Fruit fly (Drosophila melanogaster): ENCODE data around the gene CG7872.

Gene CG7872

DNA sequence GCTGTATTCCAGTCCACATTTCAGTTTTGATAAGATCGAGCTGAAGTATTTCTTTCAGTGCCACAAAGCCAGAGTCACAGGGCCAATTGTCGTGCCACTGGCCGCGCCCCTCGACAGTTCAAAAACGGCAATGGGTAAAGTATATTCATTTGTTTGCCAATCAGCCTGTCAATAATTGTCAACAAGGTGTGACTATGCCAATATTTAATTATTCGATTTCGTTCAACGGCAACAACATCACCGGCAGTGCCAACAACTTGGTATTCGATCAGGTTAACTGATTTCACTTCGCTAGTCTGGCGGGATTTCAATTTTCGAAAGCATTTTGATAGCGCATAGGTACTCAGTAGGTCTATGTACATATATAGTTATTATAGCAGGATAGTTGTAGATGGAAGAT is 24.4 kb downstream of the CG7872 start (continued):
- TF ChIP-seq Asciz (GFP tag; optimal IDR thresholded peaks at IDR 0.05) (peak; percentile 10), sens (GFP tag) (peak; percentile 66), CG1603 (tag; optimal IDR thresholded peaks at IDR 0.05) (peak; percentile 12), CG9817 (tag; optimal IDR thresholded peaks at IDR 0.05) (peak; percentile 9), crol (GFP tag; IDR thresholded peaks at IDR 0.05) (no peak), CG12071 (GFP tag; optimal IDR thresholded peaks at IDR 0.05) (peak; percentile 57), CG13296 (GFP tag; optimal IDR thresholded peaks at IDR 0.05) (peak; percentile 36), dmrt99B (tag; optimal IDR thresholded peaks at IDR 0.05) (peak; percentile 17), CG3407 (GFP tag; optimal IDR thresholded peaks at IDR 0.05) (no peak), Antp (GFP tag; optimal IDR thresholded peaks at IDR 0.05) (no peak), CoRest (tag; optimal IDR thresholded peaks at IDR 0.05) (peak; percentile 2), CG5245 (GFP tag; optimal IDR thresholded peaks at IDR 0.05) (no peak), nau (GFP tag; optimal IDR thresholded peaks at IDR 0.05) (peak; percentile 1), prd (optimal IDR thresholded peaks at IDR 0.05) (no peak), prd (GFP tag; IDR thresholded peaks at IDR 0.05) (no peak), CG13424 (tag; optimal IDR thresholded peaks at IDR 0.05) (peak; percentile 19), CG15514 (GFP tag; optimal IDR thresholded peaks at IDR 0.05) (peak; percentile 30), psq (GFP tag; optimal IDR thresholded peaks at IDR 0.05) (no peak), otp (GFP tag; IDR thresholded peaks at IDR 0.05) (no peak), CG14014 (GFP tag; IDR thresholded peaks at IDR 0.05) (peak; percentile 21; the same call in 1 of the 2 replicates), caup (GFP tag; optimal IDR thresholded peaks at IDR 0.05; ENCODE audit: severe bottlenecking) (peak; percentile 38), CG10209 (GFP tag; optimal IDR thresholded peaks at IDR 0.05) (peak; percentile 28)

DNA sequence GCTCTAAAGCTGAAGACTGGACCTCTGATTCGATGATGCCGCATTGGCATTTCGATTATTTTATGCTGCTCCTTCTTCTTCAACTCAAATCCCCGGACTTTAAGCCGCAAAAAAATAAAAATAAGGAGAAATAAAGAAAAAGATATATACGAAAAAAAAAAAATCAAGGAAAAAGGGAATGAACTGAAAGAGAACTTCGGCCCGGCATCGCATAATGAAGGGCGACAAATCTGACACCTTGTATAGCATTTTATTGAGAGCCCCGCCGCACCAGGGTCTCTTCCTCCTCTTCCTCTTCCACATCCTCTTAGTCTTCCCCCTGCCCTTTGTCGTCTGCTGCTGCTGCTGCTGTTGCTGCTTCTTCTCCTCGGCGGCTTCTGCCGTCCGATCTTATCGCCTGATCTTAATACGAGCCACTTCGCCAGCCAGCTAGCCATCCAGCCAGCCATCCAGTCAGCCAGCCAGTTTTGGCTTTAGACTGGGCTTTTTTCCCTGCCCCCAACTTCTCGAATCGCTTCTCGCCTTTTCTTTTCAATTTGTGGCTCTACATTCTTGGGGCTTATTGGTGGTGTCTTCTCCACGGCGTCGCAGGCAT is 30.8 kb downstream of the CG7872 start:
- TF ChIP-seq sens (GFP tag) (peak; percentile 39), grn (GFP tag; optimal IDR thresholded peaks at IDR 0.05) (peak; percentile 76), pros (GFP tag; optimal IDR thresholded peaks at IDR 0.05) (peak; percentile 60), nom (GFP tag; optimal IDR thresholded peaks at IDR 0.05) (peak; percentile 81), CG11085 (GFP tag; IDR thresholded peaks at IDR 0.05) (no peak), CG4282 (GFP tag; optimal IDR thresholded peaks at IDR 0.05) (no peak)

dm6 chrX:15609351-15609750 is 31.3 kb downstream of the CG7872 start:
- no peak for TF ChIP-seq CG10565 (GFP tag; optimal IDR thresholded peaks at IDR 0.05)
- TF ChIP-seq kni (GFP tag; optimal IDR thresholded peaks at IDR 0.05) = peak; percentile 49
- TF ChIP-seq twi (tag; optimal IDR thresholded peaks at IDR 0.05) = no peak
- TF ChIP-seq sd (tag; optimal IDR thresholded peaks at IDR 0.05) = peak; percentile 91
- TF ChIP-seq ac (GFP tag; optimal IDR thresholded peaks at IDR 0.05) = no peak
- peak; percentile 71; the same call in 1 of the 4 replicates for TF ChIP-seq chinmo (GFP tag; IDR thresholded peaks at IDR 0.05; ENCODE audit: partially characterized antibody)
- no peak for TF ChIP-seq Hand (GFP tag; optimal IDR thresholded peaks at IDR 0.05)
- no peak for TF ChIP-seq bsh (GFP tag; optimal IDR thresholded peaks at IDR 0.05)
- TF ChIP-seq CG8359 (GFP tag; optimal IDR thresholded peaks at IDR 0.05; ENCODE audit: borderline replicate concordance) = peak; percentile 17
- TF ChIP-seq Med (GFP tag) = peak; percentile 10
- 0 out of 2 replicates have a peak, but pooled peaks have one; percentile 23 for TF ChIP-seq Awh (GFP tag; IDR thresholded peaks at IDR 0.05)
- peak; percentile 71 for TF ChIP-seq sqz (GFP tag; optimal IDR thresholded peaks at IDR 0.05)
- TF ChIP-seq crol (GFP tag; IDR thresholded peaks at IDR 0.05) = peak; percentile 73
- TF ChIP-seq CG43689 (GFP tag; IDR thresholded peaks at IDR 0.05) = no peak
- peak; percentile 60 for TF ChIP-seq oc (tag; optimal IDR thresholded peaks at IDR 0.05)
- peak; percentile 46 for TF ChIP-seq Deaf1 (tag; optimal IDR thresholded peaks at IDR 0.05)

Data from whole organism, embryonic.